Fruit fly (Drosophila melanogaster) whole organism, pupa: ENCODE results near the gene dgt1.

Source experiments
- CG10348 ChIP-seq: fragments of 200-800 bp; sonication (Bioruptor generic); IDR thresholded peaks from 2 replicates; pipeline ENCODE4 v1.3.6; 2022; ENCODE audit warnings: missing biosample characterization, missing genetic modification characterization
- CG12605 ChIP-seq: fragments of 200-800 bp; sonication (Bioruptor generic); IDR thresholded peaks from 2 replicates; pipeline ENCODE4 v1.3.6; 2022; ENCODE audit warnings: missing biosample characterization, missing genetic modification characterization
- CG13204 ChIP-seq: fragments of 200-800 bp; sonication (Bioruptor generic); optimal IDR thresholded peaks from 2 replicates; lab custom pipeline; 2018; ENCODE audit warnings: missing biosample characterization, mild to moderate bottlenecking, missing genetic modification characterization, moderate library complexity
- CG14655 ChIP-seq: fragments of 200-800 bp; sonication (Bioruptor generic); optimal IDR thresholded peaks from 3 replicates; lab custom pipeline; 2017; ENCODE audit warnings: mild to moderate bottlenecking, missing biosample characterization, missing genetic modification reagents, missing genetic modification characterization
- CG15710 ChIP-seq: fragments of 200-800 bp; sonication (Bioruptor generic); optimal IDR thresholded peaks from 2 replicates; lab custom pipeline; 2018; ENCODE audit warnings: missing biosample characterization, mild to moderate bottlenecking, missing genetic modification characterization, moderate library complexity
- CG17806 ChIP-seq: fragments of 200-800 bp; sonication (Bioruptor generic); optimal IDR thresholded peaks from 2 replicates; lab custom pipeline; 2018; ENCODE audit warnings: missing biosample characterization, mild to moderate bottlenecking, missing genetic modification characterization, moderate library complexity
- CG32121 ChIP-seq: fragments of 200-800 bp; sonication (Bioruptor generic); IDR thresholded peaks from 2 replicates; pipeline ENCODE4 v1.3.6; 2022; ENCODE audit warnings: missing biosample characterization, missing genetic modification characterization
- CG34367 ChIP-seq: fragments of 200-800 bp; sonication (Bioruptor generic); optimal IDR thresholded peaks from 2 replicates; lab custom pipeline; 2018; ENCODE audit warnings: missing biosample characterization, mild to moderate bottlenecking, missing genetic modification characterization
- CG4496 ChIP-seq: fragments of 200-800 bp; sonication (Bioruptor generic); IDR thresholded peaks from 3 replicates; pipeline ENCODE4 v1.3.6; 2022; ENCODE audit warnings: missing biosample characterization, missing genetic modification characterization
- CG8159 ChIP-seq: fragments of 200-800 bp; sonication (Bioruptor generic); optimal IDR thresholded peaks from 3 replicates; lab custom pipeline; 2018; ENCODE audit warnings: missing biosample characterization, mild to moderate bottlenecking, missing genetic modification characterization, moderate library complexity
- CG8301 ChIP-seq: fragments of 200-800 bp; sonication (Bioruptor generic); optimal IDR thresholded peaks from 2 replicates; lab custom pipeline; 2018; ENCODE audit warnings: missing biosample characterization, mild to moderate bottlenecking, missing genetic modification characterization
- CG9948 ChIP-seq: fragments of 200-800 bp; sonication (Bioruptor generic); optimal IDR thresholded peaks from 2 replicates; lab custom pipeline; 2018; ENCODE audit warnings: missing biosample characterization, mild to moderate bottlenecking, missing genetic modification characterization, moderate library complexity
- D1 ChIP-seq: fragments of 200-800 bp; sonication (Bioruptor generic); optimal IDR thresholded peaks from 2 replicates; lab custom pipeline; 2018; ENCODE audit warnings: missing biosample characterization, mild to moderate bottlenecking, missing genetic modification characterization, moderate library complexity
- EcR ChIP-seq: fragments of 200-800 bp; sonication (Bioruptor generic); optimal IDR thresholded peaks from 3 replicates; lab custom pipeline; 2019; ENCODE audit warnings: missing biosample characterization, missing genetic modification characterization, mild to moderate bottlenecking, moderate library complexity, missing genetic modification reagents
- Ets98B ChIP-seq: fragments of 200-800 bp; sonication (Bioruptor generic); IDR thresholded peaks from 2 replicates; pipeline ENCODE4 v1.3.6; 2022; ENCODE audit warnings: missing biosample characterization, missing genetic modification characterization
- Pif1A ChIP-seq: fragments of 200-800 bp; sonication (Bioruptor generic); optimal IDR thresholded peaks from 3 replicates; lab custom pipeline; 2016; ENCODE audit warnings: missing biosample characterization, missing genetic modification characterization
- Pif1B ChIP-seq: fragments of 200-800 bp; sonication (Bioruptor generic); optimal IDR thresholded peaks from 3 replicates; lab custom pipeline; 2016; ENCODE audit warnings: missing biosample characterization, missing genetic modification characterization
- Snoo ChIP-seq: fragments of 200-800 bp; sonication (Bioruptor generic); optimal IDR thresholded peaks from 3 replicates; lab custom pipeline; 2017; ENCODE audit warnings: missing biosample characterization, mild to moderate bottlenecking, missing genetic modification characterization, inconsistent platforms
- fd96Ca ChIP-seq: fragments of 200-800 bp; sonication (Bioruptor generic); IDR thresholded peaks from 3 replicates; pipeline ENCODE4 v1.3.6; 2022; ENCODE audit warnings: missing biosample characterization, missing genetic modification characterization
- gl ChIP-seq: fragments of 200-800 bp; sonication (Bioruptor generic); optimal IDR thresholded peaks from 2 replicates; lab custom pipeline; 2018; ENCODE audit warnings: missing biosample characterization, mild to moderate bottlenecking, missing genetic modification characterization
- rn ChIP-seq: fragments of 200-800 bp; sonication (Bioruptor generic); IDR thresholded peaks from 2 replicates; pipeline ENCODE4 v1.3.6; 2022; ENCODE audit warnings: missing biosample characterization, missing genetic modification characterization

Gene dgt1

dm6 chr3R:29868676-29869349, 11.5 kb upstream of the dgt1 start, which contains the start of gene Zip99C:
Zip99C (minus strand) TSS chr3R:29868895.
- TF ChIP-seq fd96Ca (GFP tag; lab: Robert Waterston, UW) (no peak), CG9948 (tag; lab: Kevin White, UChicago) (no peak), CG13204 (GFP tag; lab: Kevin White, UChicago) (no peak), CG15710 (tag; lab: Kevin White, UChicago) (peak; percentile 13), Ets98B (GFP tag; lab: Robert Waterston, UW) (no peak), gl (no peak), CG32121 (GFP tag; lab: Robert Waterston, UW) (no peak), CG8159 (no peak), CG12605 (GFP tag; lab: Robert Waterston, UW) (no peak), Pif1B (no peak), EcR (GFP tag; lab: Kevin White, UChicago) (peak; percentile 71), CG14655 (GFP tag; lab: Kevin White, UChicago) (no peak), D1 (tag; lab: Kevin White, UChicago) (no peak), CG10348 (no peak), CG17806 (peak; percentile 19), CG34367 (tag; lab: Kevin White, UChicago) (no peak), Pif1A (GFP tag; lab: Kevin White, UChicago) (no peak), CG4496 (GFP tag; lab: Robert Waterston, UW) (no peak), CG8301 (tag; lab: Kevin White, UChicago) (no peak), rn (GFP tag; lab: Robert Waterston, UW) (no peak), Snoo (tag; lab: Kevin White, UChicago) (no peak)

DNA sequence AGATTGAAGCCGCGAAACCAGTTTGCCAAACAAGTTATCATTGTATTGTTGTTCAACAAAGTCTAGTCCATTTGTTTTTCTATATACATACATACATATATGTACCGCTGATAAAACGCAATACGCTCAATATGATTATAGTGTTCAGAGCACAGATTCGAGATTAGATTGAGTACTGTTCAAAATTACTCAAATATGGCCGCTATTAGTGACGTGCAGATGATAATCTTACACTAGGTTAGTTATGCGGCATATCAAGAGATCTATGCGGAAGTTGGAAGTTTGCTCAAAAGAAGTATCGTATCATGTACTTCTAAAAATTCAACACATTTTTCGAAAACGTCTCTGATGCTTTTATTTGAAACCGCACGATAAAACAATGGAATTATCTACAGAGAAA, 10.6 kb upstream of the dgt1 start:
- TF ChIP-seq CG10348, result no peak
- no peak for TF ChIP-seq CG13204 (GFP tag; lab: Kevin White, UChicago)
- TF ChIP-seq CG8301 (tag; lab: Kevin White, UChicago), result no peak
- TF ChIP-seq CG9948 (tag; lab: Kevin White, UChicago), result no peak
- TF ChIP-seq Ets98B (GFP tag; lab: Robert Waterston, UW), result no peak
- no peak for TF ChIP-seq CG15710 (tag; lab: Kevin White, UChicago)
- TF ChIP-seq CG34367 (tag; lab: Kevin White, UChicago), result no peak
- no peak for TF ChIP-seq fd96Ca (GFP tag; lab: Robert Waterston, UW)
- no peak for TF ChIP-seq CG8159
- TF ChIP-seq CG4496 (GFP tag; lab: Robert Waterston, UW), result no peak
- no peak for TF ChIP-seq CG17806
- no peak for TF ChIP-seq CG14655 (GFP tag; lab: Kevin White, UChicago)
- no peak for TF ChIP-seq rn (GFP tag; lab: Robert Waterston, UW)

dm6 chr3R:29867470-29867869, 10.2 kb upstream of the dgt1 start:
- TF ChIP-seq CG4496 (GFP tag; lab: Robert Waterston, UW) (no peak), CG14655 (GFP tag; lab: Kevin White, UChicago) (no peak), D1 (tag; lab: Kevin White, UChicago) (no peak), CG12605 (GFP tag; lab: Robert Waterston, UW) (no peak), gl (no peak), rn (GFP tag; lab: Robert Waterston, UW) (no peak), CG9948 (tag; lab: Kevin White, UChicago) (no peak), CG13204 (GFP tag; lab: Kevin White, UChicago) (no peak), Pif1B (no peak), fd96Ca (GFP tag; lab: Robert Waterston, UW) (no peak), CG10348 (no peak), CG8301 (tag; lab: Kevin White, UChicago) (no peak), Pif1A (GFP tag; lab: Kevin White, UChicago) (no peak), Snoo (tag; lab: Kevin White, UChicago) (no peak), CG15710 (tag; lab: Kevin White, UChicago) (no peak), EcR (GFP tag; lab: Kevin White, UChicago) (no peak), CG8159 (no peak), CG34367 (tag; lab: Kevin White, UChicago) (no peak), CG32121 (GFP tag; lab: Robert Waterston, UW) (no peak)
- TF ChIP-seq, all 21 proteins: peak for 0

DNA sequence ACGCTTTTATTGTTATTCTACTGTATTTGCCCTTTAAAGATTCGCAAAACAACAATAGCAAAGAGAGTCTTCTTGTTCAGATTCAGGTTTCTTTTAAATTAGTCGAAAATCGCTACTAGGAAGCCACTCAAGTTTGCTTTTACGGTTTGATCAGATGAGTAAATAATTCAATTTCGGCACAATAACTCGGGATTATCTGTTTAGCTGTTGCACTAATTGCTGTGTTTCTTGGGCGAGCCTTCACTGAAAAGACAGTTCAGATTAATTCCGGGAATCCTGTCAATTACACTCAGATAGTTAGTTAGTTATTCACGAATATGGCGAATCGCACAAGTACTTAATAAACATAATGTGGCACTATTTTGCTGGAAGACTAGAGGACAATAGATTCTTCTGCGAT, 9.4 kb upstream of the dgt1 start:
- TF ChIP-seq D1 (tag; lab: Kevin White, UChicago), result no peak
- no peak for TF ChIP-seq Ets98B (GFP tag; lab: Robert Waterston, UW)
- no peak for TF ChIP-seq Snoo (tag; lab: Kevin White, UChicago)
- no peak for TF ChIP-seq CG12605 (GFP tag; lab: Robert Waterston, UW)
- no peak for TF ChIP-seq CG13204 (GFP tag; lab: Kevin White, UChicago)
- no peak for TF ChIP-seq Pif1A (GFP tag; lab: Kevin White, UChicago)
- TF ChIP-seq EcR (GFP tag; lab: Kevin White, UChicago), result no peak
- no peak for TF ChIP-seq rn (GFP tag; lab: Robert Waterston, UW)
- TF ChIP-seq Pif1B, result no peak
- no peak for TF ChIP-seq gl
- no peak for TF ChIP-seq CG15710 (tag; lab: Kevin White, UChicago)
- no peak for TF ChIP-seq CG32121 (GFP tag; lab: Robert Waterston, UW)
- no peak for TF ChIP-seq CG8159
- no peak for TF ChIP-seq CG4496 (GFP tag; lab: Robert Waterston, UW)

- TF ChIP-seq fd96Ca (GFP tag; lab: Robert Waterston, UW) (no peak), CG17806 (no peak), Pif1A (GFP tag; lab: Kevin White, UChicago) (no peak), CG9948 (tag; lab: Kevin White, UChicago) (no peak), gl (no peak), D1 (tag; lab: Kevin White, UChicago) (no peak), CG14655 (GFP tag; lab: Kevin White, UChicago) (no peak), CG8159 (no peak), CG12605 (GFP tag; lab: Robert Waterston, UW) (no peak), CG13204 (GFP tag; lab: Kevin White, UChicago) (no peak)
- TF ChIP-seq, all 21 proteins: peak for 0
These were observed 5.5 kb upstream of the dgt1 start for dm6 chr3R:29862795-29863194.
